Fruit fly (Drosophila melanogaster): ENCODE results near the gene CG31248.

Gene CG31248

DNA sequence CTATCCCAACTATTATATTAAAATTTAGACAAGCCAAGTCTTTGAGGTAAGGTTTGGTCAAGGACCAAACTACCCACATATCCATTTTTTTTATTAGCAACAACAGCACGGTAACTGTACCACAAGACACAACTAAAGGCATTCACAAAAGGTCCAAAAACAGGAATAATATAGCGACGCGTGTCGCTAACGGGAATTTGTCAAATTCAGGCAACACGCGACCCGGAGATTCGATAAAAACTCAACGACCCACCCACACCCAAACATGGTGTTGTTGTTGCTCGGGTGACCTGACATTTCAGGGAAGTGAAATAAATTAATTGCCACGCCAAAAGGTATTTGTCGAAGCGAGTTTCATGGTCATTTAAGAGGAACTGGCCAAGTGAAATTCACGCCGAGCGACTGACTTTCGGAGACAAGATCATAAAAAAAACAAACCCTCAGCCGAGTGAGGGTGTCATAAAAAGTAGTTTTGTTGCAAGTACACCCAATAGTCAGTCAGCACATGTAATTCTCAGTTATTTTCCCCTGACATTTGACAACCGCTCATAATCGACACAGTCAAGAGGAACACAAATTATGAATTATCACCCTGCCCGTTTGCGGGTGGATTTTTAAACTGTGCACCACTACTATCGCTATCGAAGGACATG is 17.8 kb upstream of the CG31248 start:
- TF ChIP-seq CG7368 (GFP tag; optimal IDR thresholded peaks at IDR 0.05) (no peak), svp (GFP tag) (no peak), fkh (GFP tag; optimal IDR thresholded peaks at IDR 0.05) (no peak)

dm6 chr3R:7112977-7113376 is 16.1 kb upstream of the CG31248 start:
- TF ChIP-seq CG6276 (GFP tag; optimal IDR thresholded peaks at IDR 0.05) (no peak), CG8632 (GFP tag; optimal IDR thresholded peaks at IDR 0.05) (no peak), eg (GFP tag; IDR thresholded peaks at IDR 0.05) (no peak), fkh (GFP tag; optimal IDR thresholded peaks at IDR 0.05) (no peak), CG34406 (GFP tag; optimal IDR thresholded peaks at IDR 0.05) (no peak), Eip93F (GFP tag; optimal IDR thresholded peaks at IDR 0.05) (no peak)

- no peak for TF ChIP-seq CG6854 (GFP tag; optimal IDR thresholded peaks at IDR 0.05)
- TF ChIP-seq Met (GFP tag; optimal IDR thresholded peaks at IDR 0.05), result no peak
- TF ChIP-seq CG3032 (tag; optimal IDR thresholded peaks at IDR 0.05), result no peak
- TF ChIP-seq Lpt (GFP tag; optimal IDR thresholded peaks at IDR 0.05), result no peak
- TF ChIP-seq topi (GFP tag; optimal IDR thresholded peaks at IDR 0.05), result no peak
- no peak for TF ChIP-seq Eip78C (GFP tag)
- TF ChIP-seq lz (GFP tag; optimal IDR thresholded peaks at IDR 0.05), result no peak
- TF ChIP-seq CG8632 (GFP tag; optimal IDR thresholded peaks at IDR 0.05), result no peak
- TF ChIP-seq ss (GFP tag; optimal IDR thresholded peaks at IDR 0.05), result no peak
These were observed 12.6 kb upstream of the CG31248 start for dm6 chr3R:7116511-7116910.

- no peak for TF ChIP-seq CG8119 (GFP tag; IDR thresholded peaks at IDR 0.05)
- TF ChIP-seq ss (GFP tag; optimal IDR thresholded peaks at IDR 0.05), result no peak
- TF ChIP-seq CG11902 (GFP tag; optimal IDR thresholded peaks at IDR 0.05), result no peak
- no peak for TF ChIP-seq CG10669 (GFP tag; optimal IDR thresholded peaks at IDR 0.05)
- TF ChIP-seq fd85E (GFP tag; optimal IDR thresholded peaks at IDR 0.05), result no peak
- TF ChIP-seq fkh (GFP tag; optimal IDR thresholded peaks at IDR 0.05), result no peak
- TF ChIP-seq spab (GFP tag; optimal IDR thresholded peaks at IDR 0.05), result no peak
- TF ChIP-seq Lpt (GFP tag; optimal IDR thresholded peaks at IDR 0.05), result no peak
- TF ChIP-seq Ets96B (tag; optimal IDR thresholded peaks at IDR 0.05), result no peak
- TF ChIP-seq Sox102F (GFP tag; optimal IDR thresholded peaks at IDR 0.05), result no peak
- no peak for TF ChIP-seq OdsH (GFP tag; optimal IDR thresholded peaks at IDR 0.05)
- TF ChIP-seq CG11294 (GFP tag; IDR thresholded peaks at IDR 0.05), result no peak
- TF ChIP-seq topi (GFP tag; optimal IDR thresholded peaks at IDR 0.05), result no peak
- TF ChIP-seq CG4318 (GFP tag; optimal IDR thresholded peaks at IDR 0.05), result no peak
- no peak for TF ChIP-seq Met (GFP tag; optimal IDR thresholded peaks at IDR 0.05)
- no peak for TF ChIP-seq CG6808 (GFP tag; optimal IDR thresholded peaks at IDR 0.05)
- TF ChIP-seq acj6 (GFP tag; optimal IDR thresholded peaks at IDR 0.05), result no peak
- no peak for TF ChIP-seq fd59A (GFP tag; optimal IDR thresholded peaks at IDR 0.05)
- no peak for TF ChIP-seq CG6276 (GFP tag; optimal IDR thresholded peaks at IDR 0.05)
These were observed 11.5 kb upstream of the CG31248 start, which contains the start of gene Mlp84B for dm6 chr3R:7117590-7117989. Gene Mlp84B, minus strand, starts transcription at chr3R:7117732.

DNA sequence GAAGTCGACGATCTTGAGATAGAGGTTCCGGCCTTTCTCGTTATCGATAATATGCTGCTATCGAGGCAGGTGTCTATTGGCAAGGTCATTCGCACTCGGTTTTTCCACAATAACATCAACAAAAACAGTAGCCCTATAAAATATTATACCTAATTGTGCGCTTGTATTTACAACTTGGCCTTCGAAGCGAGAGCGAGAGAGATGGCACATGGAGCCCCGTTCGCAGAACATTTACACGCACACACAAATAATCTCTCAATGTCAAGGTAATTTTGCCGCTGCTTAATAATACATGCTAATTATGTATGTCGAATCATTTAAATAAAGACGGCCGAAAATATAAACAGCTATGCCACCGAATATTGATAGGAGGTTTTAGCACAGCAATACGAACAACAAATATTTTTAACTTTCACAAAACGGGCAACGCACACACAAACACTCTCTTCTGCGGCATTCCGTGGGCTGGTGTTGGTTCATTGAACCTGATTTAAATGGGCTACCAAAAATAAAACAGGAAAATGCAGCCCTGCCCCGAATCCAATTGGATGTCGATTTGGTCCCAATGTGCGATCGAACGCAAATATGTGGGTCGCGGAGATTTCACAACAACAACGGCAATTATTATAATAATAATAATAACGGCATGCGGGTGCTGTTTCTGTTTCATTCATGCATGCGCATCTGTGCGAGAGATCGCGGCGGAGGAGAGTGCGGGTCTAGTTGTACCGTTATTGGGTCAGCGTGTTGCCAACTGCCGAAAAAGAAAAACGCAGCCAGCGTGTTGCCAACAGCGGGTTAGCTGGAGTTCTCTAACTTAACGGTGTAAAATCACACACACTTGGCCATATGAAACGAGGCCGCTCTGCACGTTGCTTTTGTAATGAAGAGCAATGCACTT is 6.7 kb upstream of the CG31248 start:
- TF ChIP-seq fkh (GFP tag; optimal IDR thresholded peaks at IDR 0.05) (peak; percentile 64), Blimp-1 (GFP tag; optimal IDR thresholded peaks at IDR 0.05) (peak; percentile 79), CG6854 (GFP tag; optimal IDR thresholded peaks at IDR 0.05) (peak; percentile 81), net (GFP tag; optimal IDR thresholded peaks at IDR 0.05) (no peak), CG15336 (GFP tag; IDR thresholded peaks at IDR 0.05) (0 out of 2 replicates have a peak, but pooled peaks have one; percentile 9), CG11902 (GFP tag; optimal IDR thresholded peaks at IDR 0.05) (no peak), fd59A (GFP tag; optimal IDR thresholded peaks at IDR 0.05) (no peak), CG11762 (GFP tag; optimal IDR thresholded peaks at IDR 0.05; ENCODE audit: insufficient read depth) (no peak), Hr4 (GFP tag; optimal IDR thresholded peaks at IDR 0.05) (no peak), Sox102F (GFP tag; optimal IDR thresholded peaks at IDR 0.05) (peak; percentile 3), Eip75B (GFP tag; optimal IDR thresholded peaks at IDR 0.05) (peak; percentile 67), Eip78C (GFP tag) (peak; percentile 30), CG10631 (GFP tag; optimal IDR thresholded peaks at IDR 0.05) (no peak), svp (GFP tag) (peak; percentile 86), cyc (GFP tag; optimal IDR thresholded peaks at IDR 0.05) (no peak), dac (GFP tag; optimal IDR thresholded peaks at IDR 0.05) (no peak), OdsH (GFP tag; optimal IDR thresholded peaks at IDR 0.05) (no peak), CG8319 (GFP tag; optimal IDR thresholded peaks at IDR 0.05) (no peak), esn (GFP tag; optimal IDR thresholded peaks at IDR 0.05) (peak; percentile 16), Eip93F (GFP tag; optimal IDR thresholded peaks at IDR 0.05) (no peak)

Measured in whole organism, prepupa.